Fruit fly (Drosophila melanogaster) whole organism, embryonic: ENCODE results near the gene CG1951.

Experiments used
- Antp ChIP-seq: fragments of 200-800 bp; sonication (Bioruptor generic); optimal IDR thresholded peaks from 3 replicates; lab custom pipeline; 2016; ENCODE audit warnings: missing biosample characterization, missing genetic modification characterization
- CG11398 ChIP-seq: fragments of 200-800 bp; sonication (Bioruptor generic); optimal IDR thresholded peaks from 2 replicates; lab custom pipeline; 2016; ENCODE audit warnings: missing biosample characterization, missing genetic modification characterization
- CG11695 ChIP-seq: fragments of 200-800 bp; sonication (Bioruptor generic); IDR thresholded peaks from 3 replicates; pipeline ENCODE4 v1.3.6; 2022; ENCODE audit warnings: missing biosample characterization, missing genetic modification characterization
- CG12769 ChIP-seq: fragments of 200-800 bp; sonication (Bioruptor generic); optimal IDR thresholded peaks from 2 replicates; lab custom pipeline; 2019; ENCODE audit warnings: missing biosample characterization, mild to moderate bottlenecking, missing genetic modification characterization, moderate library complexity
- CG13287 ChIP-seq: fragments of 200-800 bp; sonication (Bioruptor generic); IDR thresholded peaks from 2 replicates; pipeline ENCODE4 v1.3.6; 2022; ENCODE audit warnings: missing biosample characterization, missing genetic modification characterization; ENCODE audit not compliant: partially characterized antibody
- CG13894 ChIP-seq: fragments of 200-800 bp; sonication (Bioruptor generic); optimal IDR thresholded peaks from 3 replicates; lab custom pipeline; 2018; ENCODE audit warnings: missing biosample characterization, mild to moderate bottlenecking, missing genetic modification characterization, moderate library complexity
- CG1603 ChIP-seq: fragments of 200-800 bp; sonication (Bioruptor generic); optimal IDR thresholded peaks from 2 replicates; lab custom pipeline; 2019; ENCODE audit warnings: missing biosample characterization, mild to moderate bottlenecking, missing genetic modification characterization, moderate library complexity
- CG17385 ChIP-seq: fragments of 200-800 bp; sonication (Bioruptor generic); optimal IDR thresholded peaks from 3 replicates; lab custom pipeline; 2018; ENCODE audit warnings: missing biosample characterization, mild to moderate bottlenecking, missing genetic modification characterization
- CG32772 ChIP-seq: fragments of 200-800 bp; sonication (Bioruptor generic); IDR thresholded peaks from 2 replicates; pipeline ENCODE4 v1.3.6; 2022; ENCODE audit warnings: missing biosample characterization, missing genetic modification characterization
- CG3407 ChIP-seq: fragments of 200-800 bp; sonication (Bioruptor generic); optimal IDR thresholded peaks from 2 replicates; lab custom pipeline; 2018; ENCODE audit warnings: missing biosample characterization, mild to moderate bottlenecking, missing genetic modification characterization
- CG4328 ChIP-seq: fragments of 200-800 bp; sonication (Bioruptor generic); optimal IDR thresholded peaks from 3 replicates; lab custom pipeline; 2017; ENCODE audit warnings: missing biosample characterization, missing genetic modification reagents, missing genetic modification characterization
- CG6175 ChIP-seq: fragments of 200-800 bp; sonication (Bioruptor generic); IDR thresholded peaks from 3 replicates; pipeline ENCODE4 v1.3.6; 2022; ENCODE audit warnings: missing biosample characterization, missing genetic modification characterization
- CG7357 ChIP-seq: fragments of 200-800 bp; sonication (Bioruptor generic); IDR thresholded peaks from 3 replicates; pipeline ENCODE4 v1.3.6; 2022; ENCODE audit warnings: missing biosample characterization, missing genetic modification characterization
- CG7928 ChIP-seq: fragments of 200-800 bp; sonication (Bioruptor generic); optimal IDR thresholded peaks from 2 replicates; lab custom pipeline; 2017; ENCODE audit warnings: missing biosample characterization, mild to moderate bottlenecking, missing genetic modification characterization
- CG8290 ChIP-seq, 3 experiments: fragments of 200-800 bp; sonication (Bioruptor generic); optimal IDR thresholded peaks; 2 replicates each; lab custom pipeline; 2016 to 2019; ENCODE audit warnings: missing biosample characterization in 3 of 3, missing genetic modification characterization in 3 of 3, mild to moderate bottlenecking in 2 of 3, moderate library complexity in 1 of 3
- CG8388 ChIP-seq: fragments of 200-800 bp; sonication (Bioruptor generic); optimal IDR thresholded peaks from 2 replicates; lab custom pipeline; 2019; ENCODE audit warnings: missing biosample characterization, mild to moderate bottlenecking, missing genetic modification characterization, moderate library complexity
- D19B ChIP-seq: fragments of 200-800 bp; sonication (Bioruptor generic); optimal IDR thresholded peaks from 2 replicates; lab custom pipeline; 2017; ENCODE audit warnings: missing biosample characterization, mild to moderate bottlenecking, missing genetic modification characterization
- Fer1 ChIP-seq: fragments of 200-800 bp; sonication (Bioruptor generic); optimal IDR thresholded peaks from 2 replicates; lab custom pipeline; 2017; ENCODE audit warnings: missing biosample characterization, mild to moderate bottlenecking, missing genetic modification characterization
- Hr39 ChIP-seq: fragments of >200 bp; optimal IDR thresholded peaks from 2 replicates; lab custom pipeline; 2017
- Mad ChIP-seq: fragments of 200-800 bp; sonication (Bioruptor generic); optimal IDR thresholded peaks from 2 replicates; lab custom pipeline; 2016; ENCODE audit warnings: missing biosample characterization, missing genetic modification characterization
- Myb ChIP-seq: fragments of 200-800 bp; sonication (Bioruptor generic); optimal IDR thresholded peaks from 2 replicates; lab custom pipeline; 2016; ENCODE audit warnings: missing biosample characterization, missing genetic modification characterization
- Opbp ChIP-seq: fragments of 200-800 bp; sonication (Bioruptor generic); IDR thresholded peaks from 3 replicates; pipeline ENCODE4 v1.3.6; 2022; ENCODE audit warnings: missing biosample characterization, missing genetic modification characterization; ENCODE audit not compliant: partially characterized antibody
- Ptx1 ChIP-seq: fragments of 200-800 bp; sonication (Bioruptor generic); IDR thresholded peaks from 2 replicates; pipeline ENCODE4 v1.3.6; 2022; ENCODE audit warnings: missing biosample characterization, missing genetic modification characterization
- Sox100B ChIP-seq: fragments of 200-800 bp; sonication (Bioruptor generic); optimal IDR thresholded peaks from 3 replicates; lab custom pipeline; 2018; ENCODE audit warnings: missing biosample characterization, mild to moderate bottlenecking, missing genetic modification characterization
- Vsx1 ChIP-seq: fragments of 200-800 bp; sonication (Bioruptor generic); optimal IDR thresholded peaks from 2 replicates; lab custom pipeline; 2017; ENCODE audit warnings: missing biosample characterization, mild to moderate bottlenecking, missing genetic modification characterization, missing genetic modification reagents
- Xbp1 ChIP-seq: fragments of 200-800 bp; sonication (Bioruptor generic); optimal IDR thresholded peaks from 3 replicates; lab custom pipeline; 2016; ENCODE audit warnings: missing biosample characterization, mild to moderate bottlenecking, missing genetic modification characterization
- bsh ChIP-seq, 2 experiments: fragments of 200-800 bp; sonication (Bioruptor generic); optimal IDR thresholded peaks; 2 replicates each; lab custom pipeline; 2017 to 2018; ENCODE audit warnings: mild to moderate bottlenecking in 2 of 2, missing biosample characterization in 2 of 2, missing genetic modification characterization in 2 of 2, moderate library complexity in 1 of 2
- caup ChIP-seq: fragments of 200-800 bp; sonication (Bioruptor generic); optimal IDR thresholded peaks from 3 replicates; lab custom pipeline; 2017; ENCODE audit warnings: missing biosample characterization, mild to moderate bottlenecking, missing genetic modification characterization, moderate library complexity; ENCODE audit not compliant: severe bottlenecking
- chn ChIP-seq: fragments of 200-800 bp; sonication (Bioruptor generic); optimal IDR thresholded peaks from 2 replicates; lab custom pipeline; 2016; ENCODE audit warnings: missing biosample characterization, missing genetic modification characterization
- crp ChIP-seq, 2 experiments: fragments of 200-800 bp; sonication (Bioruptor generic); optimal IDR thresholded peaks; 2 replicates in 1 of 2; 3 replicates in 1 of 2; lab custom pipeline; 2017; ENCODE audit warnings: missing biosample characterization in 2 of 2, missing genetic modification characterization in 2 of 2, mild to moderate bottlenecking in 1 of 2, moderate library complexity in 1 of 2
- dati ChIP-seq: fragments of 200-800 bp; sonication (Bioruptor generic); IDR thresholded peaks from 2 replicates; pipeline ENCODE4 v1.3.6; 2022; ENCODE audit warnings: missing biosample characterization, missing genetic modification characterization
- dpn ChIP-seq, 2 experiments: fragments of 200-800 bp; sonication (Bioruptor generic); optimal IDR thresholded peaks; 3 replicates each; lab custom pipeline; 2016; ENCODE audit warnings: missing biosample characterization in 2 of 2, missing genetic modification characterization in 2 of 2
- en ChIP-seq: fragments of 200-800 bp; sonication (Bioruptor generic); optimal IDR thresholded peaks from 2 replicates; lab custom pipeline; 2016; ENCODE audit warnings: missing biosample characterization, missing genetic modification characterization
- fd96Cb ChIP-seq: fragments of 200-800 bp; sonication (Bioruptor generic); optimal IDR thresholded peaks from 2 replicates; lab custom pipeline; 2018; ENCODE audit warnings: missing biosample characterization, mild to moderate bottlenecking, missing genetic modification characterization, moderate library complexity
- gsb ChIP-seq: fragments of 200-800 bp; sonication (Bioruptor generic); IDR thresholded peaks from 2 replicates; pipeline ENCODE4 v1.3.6; 2022; ENCODE audit warnings: missing biosample characterization, missing genetic modification characterization
- hkb ChIP-seq, 2 experiments: fragments of 200-800 bp in 1 of 2; fragments of >200 bp in 1 of 2; sonication (Bioruptor generic) in 1 of 2; IDR thresholded peaks in 1 of 2; optimal IDR thresholded peaks in 1 of 2; 2 replicates each; pipeline versions ENCODE4 v1.3.6 to Lab custom; 2017 to 2022; ENCODE audit warnings: missing biosample characterization in 1 of 2, missing genetic modification characterization in 1 of 2
- insv ChIP-seq, 2 experiments: fragments of 200-800 bp; sonication (Bioruptor generic); optimal IDR thresholded peaks; 3 replicates each; lab custom pipeline; 2016 to 2018; ENCODE audit warnings: missing biosample characterization in 2 of 2, missing genetic modification characterization in 2 of 2
- kay ChIP-seq: fragments of 200-800 bp; sonication (Bioruptor generic); optimal IDR thresholded peaks from 2 replicates; lab custom pipeline; 2016; ENCODE audit warnings: missing biosample characterization, missing genetic modification characterization
- kni ChIP-seq: fragments of 200-800 bp; sonication (Bioruptor generic); optimal IDR thresholded peaks from 3 replicates; lab custom pipeline; 2017; ENCODE audit warnings: mild to moderate bottlenecking, missing biosample characterization, missing genetic modification reagents, missing genetic modification characterization
- mam ChIP-seq: fragments of 200-800 bp; sonication (Bioruptor generic); optimal IDR thresholded peaks from 3 replicates; lab custom pipeline; 2016; ENCODE audit warnings: missing biosample characterization, missing genetic modification characterization
- nau ChIP-seq: fragments of 200-800 bp; sonication (Bioruptor generic); optimal IDR thresholded peaks from 3 replicates; lab custom pipeline; 2017; ENCODE audit warnings: missing biosample characterization, mild to moderate bottlenecking, missing genetic modification characterization, missing genetic modification reagents
- odd ChIP-seq: fragments of 200-800 bp; sonication (Bioruptor generic); optimal IDR thresholded peaks from 2 replicates; lab custom pipeline; 2017; ENCODE audit warnings: missing biosample characterization, mild to moderate bottlenecking, missing genetic modification characterization
- pan ChIP-seq, 4 experiments: fragments of >200 bp in 3 of 4; fragments of 200-800 bp in 1 of 4; sonication (Bioruptor generic) in 1 of 4; optimal IDR thresholded peaks in 3 of 4; IDR thresholded peaks in 1 of 4; 2 replicates each; pipeline versions ENCODE4 v1.3.6 to Lab custom; 2017 to 2022; ENCODE audit warnings: missing biosample characterization in 2 of 4, missing genetic modification characterization in 2 of 4, mixed read lengths in 1 of 4
- row ChIP-seq: fragments of 200-800 bp; sonication (Bioruptor generic); IDR thresholded peaks from 3 replicates; pipeline ENCODE4 v1.3.6; 2022; ENCODE audit warnings: missing biosample characterization, missing genetic modification characterization
- shn ChIP-seq: fragments of 200-800 bp; sonication (Bioruptor generic); optimal IDR thresholded peaks from 3 replicates; lab custom pipeline; 2016; ENCODE audit warnings: missing biosample characterization, missing genetic modification characterization
- slp2 ChIP-seq: fragments of 200-800 bp; sonication (Bioruptor generic); optimal IDR thresholded peaks from 2 replicates; lab custom pipeline; 2016; ENCODE audit warnings: missing biosample characterization, missing genetic modification characterization
- tll ChIP-seq, 2 experiments: fragments of 200-800 bp in 1 of 2; fragments of >200 bp in 1 of 2; sonication (Bioruptor generic) in 1 of 2; optimal IDR thresholded peaks; 2 replicates each; lab custom pipeline; 2017 to 2019; ENCODE audit warnings: missing biosample characterization in 2 of 2, missing genetic modification characterization in 2 of 2, mild to moderate bottlenecking in 1 of 2, moderate library complexity in 1 of 2

The CG1951 gene

dm6 chr3R:29063207-29063920 lies 36.3 kb downstream of the CG1951 start (continued):
- TF ChIP-seq kni (GFP tag; lab: Kevin White, UChicago), result no peak
- no peak for TF ChIP-seq Hr39 (lab: Kevin White, UChicago)
- peak; percentile 75 for TF ChIP-seq fd96Cb (tag; lab: Kevin White, UChicago)
- TF ChIP-seq kay (GFP tag; lab: Kevin White, UChicago), result no peak
- TF ChIP-seq CG7928 (GFP tag; lab: Kevin White, UChicago), result peak; percentile 64
- peak; percentile 9 for TF ChIP-seq slp2 (GFP tag; lab: Kevin White, UChicago)
- TF ChIP-seq caup, result peak; percentile 56
- peak; percentile 56 for TF ChIP-seq shn
- TF ChIP-seq CG13287 (GFP tag; lab: Robert Waterston, UW), result no peak
- TF ChIP-seq mam, result peak; percentile 65
- peak; percentile 48 for TF ChIP-seq CG3407 (GFP tag; lab: Kevin White, UChicago)
- TF ChIP-seq hkb (optimal IDR thresholded peaks at IDR 0.05; lab: Kevin White, UChicago), result no peak
- TF ChIP-seq hkb (GFP tag; IDR thresholded peaks at IDR 0.05; lab: Robert Waterston, UW), result no peak
- peak; percentile 70 for TF ChIP-seq D19B
- TF ChIP-seq insv (GFP tag; optimal IDR thresholded peaks at IDR 0.05; lab: Kevin White, UChicago), result peak in 1 of 2 experiments; percentile 37
- peak; percentile 62 for TF ChIP-seq CG13894 (tag; lab: Kevin White, UChicago)
- peak; percentile 70 for TF ChIP-seq CG4328
- TF ChIP-seq Mad, result peak; percentile 15
- peak; percentile 34 for TF ChIP-seq chn (GFP tag; lab: Kevin White, UChicago)
- TF ChIP-seq odd (GFP tag; lab: Kevin White, UChicago), result peak; percentile 64
- no peak for TF ChIP-seq CG11695 (GFP tag; lab: Robert Waterston, UW)
- no peak for TF ChIP-seq nau (GFP tag; lab: Kevin White, UChicago)
- TF ChIP-seq CG8290 (GFP tag; optimal IDR thresholded peaks at IDR 0.05; lab: Kevin White, UChicago), result no peak
- peak in 1 of 2 experiments; percentile 79 for TF ChIP-seq CG8290 (tag; optimal IDR thresholded peaks at IDR 0.05; lab: Kevin White, UChicago)
- no peak; the same call in 2 of the 3 replicates for TF ChIP-seq CG7357
- peak; percentile 38 to 48 for TF ChIP-seq dpn (GFP tag; optimal IDR thresholded peaks at IDR 0.05; lab: Kevin White, UChicago)
- TF ChIP-seq Ptx1, result no peak
- peak in 1 of 2 experiments; percentile 22 for TF ChIP-seq crp (GFP tag; optimal IDR thresholded peaks at IDR 0.05; lab: Kevin White, UChicago)
- TF ChIP-seq CG17385 (GFP tag; lab: Kevin White, UChicago), result peak; percentile 74
- no peak for TF ChIP-seq en (GFP tag; lab: Kevin White, UChicago)
- TF ChIP-seq Xbp1 (GFP tag; lab: Kevin White, UChicago), result peak; percentile 50
- peak; percentile 64 for TF ChIP-seq CG1603
- TF ChIP-seq Vsx1 (GFP tag; lab: Kevin White, UChicago), result peak; percentile 8
- no peak for TF ChIP-seq tll (GFP tag; optimal IDR thresholded peaks at IDR 0.05; lab: Kevin White, UChicago)
- peak; percentile 61 for TF ChIP-seq Fer1 (GFP tag; lab: Kevin White, UChicago)
- TF ChIP-seq CG6175 (GFP tag; lab: Robert Waterston, UW), result no peak
- TF ChIP-seq CG12769 (tag; lab: Kevin White, UChicago), result peak; percentile 61
- no peak for TF ChIP-seq Opbp
- TF ChIP-seq CG11398 (GFP tag; lab: Kevin White, UChicago), result peak; percentile 49
- TF ChIP-seq gsb (GFP tag; lab: Robert Waterston, UW), result no peak
- no peak for TF ChIP-seq row (GFP tag; lab: Robert Waterston, UW)
- TF ChIP-seq bsh (GFP tag; optimal IDR thresholded peaks at IDR 0.05; lab: Kevin White, UChicago), result peak in 1 of 2 experiments; percentile 73
- TF ChIP-seq Sox100B (GFP tag; lab: Kevin White, UChicago), result peak; percentile 85
- TF ChIP-seq Myb (GFP tag; lab: Kevin White, UChicago), result peak; percentile 33
- no peak for TF ChIP-seq pan (optimal IDR thresholded peaks at IDR 0.05; lab: Kevin White, UChicago)
- no peak for TF ChIP-seq pan (GFP tag; optimal IDR thresholded peaks at IDR 0.05 in 1 of 2, IDR thresholded peaks at IDR 0.05 in 1 of 2)
- no peak for TF ChIP-seq CG32772
- TF ChIP-seq dati (GFP tag; lab: Robert Waterston, UW), result no peak
- peak; percentile 17 for TF ChIP-seq Antp (GFP tag; lab: Kevin White, UChicago)
- TF ChIP-seq CG8388, result peak; percentile 64
